Worm (Caenorhabditis elegans) whole organism, young adult: ENCODE results near the gene arrd-12.
"Not testable (repeated sequence)": the region's sequence is repeated elsewhere in the genome, so short reads cannot be mapped to it uniquely, and the experiment has no call there.

Source experiments
- B0019.2 ChIP-seq: fragments of 200-800 bp; sonication (Bioruptor generic); conservative IDR thresholded peaks from 2 replicates; pipeline ENCODE4 v1.3.6; 2022; ENCODE audit warnings: missing genetic modification reagents, missing genetic modification characterization, missing compliant biosample characterization
- C17E4.6 ChIP-seq: fragments of 200-800 bp; sonication (Bioruptor generic); IDR thresholded peaks from 2 replicates; pipeline ENCODE4 v1.3.6; 2022; ENCODE audit warnings: missing genetic modification reagents, missing genetic modification characterization, missing compliant biosample characterization
- F49E8.2 ChIP-seq: sonication (generic microtip); optimal IDR thresholded peaks from 3 replicates; lab custom pipeline; 2017; ENCODE audit warnings: missing genetic modification characterization, mild to moderate bottlenecking, missing compliant biosample characterization, antibody characterized with exemption, moderate library complexity; ENCODE audit not compliant: insufficient read depth
- cebp-1 ChIP-seq, 2 experiments: fragments of 200-800 bp in 1 of 2; sonication (Bioruptor generic) in 1 of 2; sonication (generic microtip) in 1 of 2; IDR thresholded peaks in 1 of 2; optimal IDR thresholded peaks in 1 of 2; 2 replicates each; pipeline versions ENCODE4 v1.3.6 to Lab custom; 2017 to 2022; ENCODE audit warnings: missing compliant biosample characterization in 2 of 2, missing genetic modification characterization in 2 of 2, mild to moderate bottlenecking in 1 of 2, missing genetic modification reagents in 1 of 2, moderate library complexity in 1 of 2
- egl-44 ChIP-seq: fragments of 200-800 bp; sonication (Bioruptor generic); IDR thresholded peaks from 2 replicates; pipeline ENCODE4 v1.3.6; 2022; ENCODE audit warnings: missing genetic modification reagents, missing genetic modification characterization, missing compliant biosample characterization
- let-607 ChIP-seq, 2 experiments: fragments of 200-800 bp in 1 of 2; sonication (Bioruptor generic) in 1 of 2; sonication (generic microtip) in 1 of 2; optimal IDR thresholded peaks; 2 replicates each; lab custom pipeline; 2016 to 2018; ENCODE audit warnings: mild to moderate bottlenecking in 2 of 2, missing compliant biosample characterization in 2 of 2, missing genetic modification characterization in 2 of 2, moderate library complexity in 2 of 2, missing genotype in 1 of 2
- madf-8 ChIP-seq: fragments of 200-800 bp; sonication (Bioruptor generic); conservative IDR thresholded peaks from 2 replicates; pipeline ENCODE4 v1.3.6; 2022; ENCODE audit warnings: missing genetic modification reagents, missing genetic modification characterization, missing compliant biosample characterization
- nhr-27 ChIP-seq: fragments of 200-800 bp; sonication (Bioruptor generic); optimal IDR thresholded peaks from 2 replicates; lab custom pipeline; 2018; ENCODE audit warnings: mild to moderate bottlenecking, missing genetic modification characterization, moderate library complexity, missing compliant biosample characterization
- unc-62 ChIP-seq: fragments of 150-350 bp; optimal IDR thresholded peaks from 2 replicates; lab custom pipeline; 2014; ENCODE audit warnings: missing biosample characterization, missing genetic modification reagents, missing genetic modification characterization

ce11 chrII:13817474-13817873 lies 51.4 kb downstream of the arrd-12 start:
- TF ChIP-seq unc-62 (GFP tag; lab: Kevin White, UChicago); F49E8.2 (tag; lab: Kevin White, UChicago); let-607 (tag; optimal IDR thresholded peaks at IDR 0.05; lab: Kevin White, UChicago); cebp-1 (GFP tag; IDR thresholded peaks at IDR 0.05; lab: Robert Waterston, UW); cebp-1 (tag; optimal IDR thresholded peaks at IDR 0.05; lab: Kevin White, UChicago); nhr-27 (tag; lab: Kevin White, UChicago); egl-44 (GFP tag; lab: Robert Waterston, UW); madf-8 (GFP tag; lab: Robert Waterston, UW); C17E4.6 (GFP tag; lab: Robert Waterston, UW); B0019.2: not testable (repeated sequence)
